Fruit fly (Drosophila melanogaster): ENCODE results near the gene tacc.

DNA sequence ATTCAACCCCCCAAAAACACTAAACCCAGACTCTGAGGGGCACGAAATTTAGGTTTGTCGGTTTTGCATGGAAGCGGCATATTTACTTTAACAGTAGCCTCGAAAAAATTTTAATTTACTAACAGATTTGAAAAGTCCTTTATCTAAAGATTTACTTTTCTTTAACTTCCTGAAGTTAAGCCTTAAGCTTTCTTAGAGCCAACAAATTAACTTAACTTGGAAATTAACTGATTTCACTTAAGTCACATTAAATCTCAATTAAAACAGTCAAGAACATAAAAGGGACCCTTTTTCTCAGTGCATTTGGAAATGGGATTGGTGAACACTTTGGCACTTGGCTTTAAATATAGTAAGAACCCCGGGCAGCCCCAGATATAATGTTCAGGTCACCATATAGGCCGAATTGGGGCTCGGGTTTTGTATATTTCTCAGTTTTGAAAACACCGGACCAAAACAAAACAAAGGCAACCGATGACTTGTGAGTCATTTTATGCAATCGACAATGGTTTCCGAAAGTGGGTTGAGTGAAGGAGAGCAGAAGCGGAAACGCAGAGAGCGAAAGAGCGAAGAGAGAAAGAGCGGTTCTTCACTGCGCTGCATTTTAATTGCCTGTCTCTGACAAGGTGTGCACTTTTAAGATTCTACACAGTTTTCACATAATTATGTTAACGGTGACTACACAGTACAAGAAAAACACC lies 10.2 kb downstream of the tacc start:
- peak; percentile 39 for TF ChIP-seq CG10631 (GFP tag; optimal IDR thresholded peaks at IDR 0.05)
- TF ChIP-seq Hr4 (GFP tag; optimal IDR thresholded peaks at IDR 0.05), result peak; percentile 42
- TF ChIP-seq CG1621 (tag; optimal IDR thresholded peaks at IDR 0.05), result no peak
- TF ChIP-seq CG9139 (GFP tag; optimal IDR thresholded peaks at IDR 0.05), result peak; percentile 1
- peak; percentile 21 for TF ChIP-seq pdm3 (GFP tag; optimal IDR thresholded peaks at IDR 0.05)
- TF ChIP-seq CG11294 (GFP tag; IDR thresholded peaks at IDR 0.05), result no peak

Measured in whole organism, prepupa.